Fruit fly (Drosophila melanogaster) whole organism, embryonic: ENCODE results near the gene CG7029.

Source experiments
- Atf-2 ChIP-seq: fragments of 200-800 bp; sonication (Bioruptor generic); optimal IDR thresholded peaks from 2 replicates; lab custom pipeline; 2016; ENCODE audit warnings: missing biosample characterization, missing genetic modification characterization
- Awh ChIP-seq: fragments of 200-800 bp; sonication (Bioruptor generic); IDR thresholded peaks from 2 replicates; pipeline ENCODE4, ENCODE4 v1.3.6; 2022; ENCODE audit warnings: missing biosample characterization, missing genetic modification characterization
- Blimp-1 ChIP-seq: fragments of 200-800 bp; sonication (Bioruptor generic); optimal IDR thresholded peaks from 3 replicates; lab custom pipeline; 2018; ENCODE audit warnings: missing biosample characterization, missing genetic modification characterization, mild to moderate bottlenecking, moderate library complexity, missing genetic modification reagents
- CG11695 ChIP-seq: fragments of 200-800 bp; sonication (Bioruptor generic); IDR thresholded peaks from 3 replicates; pipeline ENCODE4 v1.3.6; 2022; ENCODE audit warnings: missing biosample characterization, missing genetic modification characterization
- CG12071 ChIP-seq: fragments of 200-800 bp; sonication (Bioruptor generic); optimal IDR thresholded peaks from 3 replicates; lab custom pipeline; 2018; ENCODE audit warnings: missing biosample characterization, mild to moderate bottlenecking, missing genetic modification characterization
- CG12299 ChIP-seq: fragments of 200-800 bp; sonication (Bioruptor generic); optimal IDR thresholded peaks from 2 replicates; lab custom pipeline; 2018; ENCODE audit warnings: missing biosample characterization, mild to moderate bottlenecking, missing genetic modification characterization
- CG12942 ChIP-seq: fragments of 200-800 bp; sonication (Bioruptor generic); optimal IDR thresholded peaks from 3 replicates; lab custom pipeline; 2016; ENCODE audit warnings: missing biosample characterization, missing genetic modification characterization
- CG14014 ChIP-seq: fragments of 200-800 bp; sonication (Bioruptor generic); IDR thresholded peaks from 2 replicates; pipeline ENCODE4 v1.3.6; 2022; ENCODE audit warnings: missing biosample characterization, missing genetic modification characterization
- CG2129 ChIP-seq: fragments of 200-800 bp; sonication (Bioruptor generic); IDR thresholded peaks from 2 replicates; pipeline ENCODE4 v1.3.6; 2022; ENCODE audit warnings: missing biosample characterization, missing genetic modification characterization; ENCODE audit not compliant: partially characterized antibody
- CG2712 ChIP-seq: fragments of 200-800 bp; optimal IDR thresholded peaks from 3 replicates; lab custom pipeline; 2019; ENCODE audit warnings: missing biosample characterization, mild to moderate bottlenecking, missing genetic modification characterization, moderate library complexity
- CG32532 ChIP-seq: fragments of 200-800 bp; sonication (Bioruptor generic); IDR thresholded peaks from 2 replicates; pipeline ENCODE4 v1.3.6; 2022; ENCODE audit warnings: missing biosample characterization, missing genetic modification characterization
- CG34422 ChIP-seq: fragments of 200-800 bp; sonication (Bioruptor generic); IDR thresholded peaks from 3 replicates; pipeline ENCODE4 v1.3.6; 2022; ENCODE audit warnings: missing biosample characterization, missing genetic modification characterization
- CG4730 ChIP-seq: fragments of 200-800 bp; sonication (Bioruptor generic); IDR thresholded peaks from 2 replicates; pipeline ENCODE4 v1.3.6; 2022; ENCODE audit warnings: missing biosample characterization, missing genetic modification characterization
- CG8924 ChIP-seq: fragments of 200-800 bp; optimal IDR thresholded peaks from 3 replicates; lab custom pipeline; 2019; ENCODE audit warnings: missing biosample characterization, mild to moderate bottlenecking, missing genetic modification characterization, moderate library complexity
- CTCF ChIP-seq: fragments of 200-800 bp; sonication (Bioruptor generic); optimal IDR thresholded peaks from 2 replicates; lab custom pipeline; 2017; ENCODE audit warnings: missing biosample characterization, mild to moderate bottlenecking, missing genetic modification characterization, moderate library complexity
- CoRest ChIP-seq: fragments of 200-800 bp; sonication (Bioruptor generic); optimal IDR thresholded peaks from 3 replicates; lab custom pipeline; 2018; ENCODE audit warnings: missing biosample characterization, mild to moderate bottlenecking, missing genetic modification characterization, moderate library complexity
- D19A ChIP-seq: fragments of 200-800 bp; optimal IDR thresholded peaks from 3 replicates; lab custom pipeline; 2019; ENCODE audit warnings: missing biosample characterization, mild to moderate bottlenecking, missing genetic modification characterization, moderate library complexity
- E2f1 ChIP-seq: fragments of 200-800 bp; sonication (Bioruptor generic); IDR thresholded peaks from 2 replicates; pipeline ENCODE4 v1.3.6; 2022; ENCODE audit warnings: missing biosample characterization, missing genetic modification characterization
- Ets65A ChIP-seq: fragments of 200-800 bp; sonication (Bioruptor generic); peaks from one replicate; lab custom pipeline; 2016; ENCODE audit warnings: missing biosample characterization, missing genetic modification characterization
- Gsc ChIP-seq: fragments of 200-800 bp; sonication (Bioruptor generic); IDR thresholded peaks from 2 replicates; pipeline ENCODE4 v1.3.6; 2022; ENCODE audit warnings: missing biosample characterization, missing genetic modification characterization
- HLH3B ChIP-seq: fragments of 200-800 bp; sonication (Bioruptor generic); IDR thresholded peaks from 2 replicates; pipeline ENCODE4 v1.3.6; 2022; ENCODE audit warnings: missing biosample characterization, missing genetic modification characterization
- Hmr ChIP-seq: fragments of 200-800 bp; sonication (Bioruptor generic); optimal IDR thresholded peaks from 3 replicates; lab custom pipeline; 2017; ENCODE audit warnings: mild to moderate bottlenecking, missing biosample characterization, missing genetic modification reagents, missing genetic modification characterization
- Hmx ChIP-seq: fragments of 200-800 bp; sonication (Bioruptor generic); optimal IDR thresholded peaks from 2 replicates; lab custom pipeline; 2016; ENCODE audit warnings: missing biosample characterization, missing genetic modification characterization
- Hr39 ChIP-seq: fragments of >200 bp; optimal IDR thresholded peaks from 2 replicates; lab custom pipeline; 2017
- MESR4 ChIP-seq: fragments of 200-800 bp; sonication (Bioruptor generic); optimal IDR thresholded peaks from 2 replicates; lab custom pipeline; 2018; ENCODE audit warnings: missing biosample characterization, mild to moderate bottlenecking, missing genetic modification characterization, moderate library complexity
- Ptx1 ChIP-seq: fragments of 200-800 bp; sonication (Bioruptor generic); IDR thresholded peaks from 2 replicates; pipeline ENCODE4 v1.3.6; 2022; ENCODE audit warnings: missing biosample characterization, missing genetic modification characterization
- Sox102F ChIP-seq: fragments of 200-800 bp; sonication (Bioruptor generic); optimal IDR thresholded peaks from 2 replicates; lab custom pipeline; 2018; ENCODE audit warnings: missing biosample characterization, mild to moderate bottlenecking, missing genetic modification characterization, moderate library complexity
- Sry-δ ChIP-seq: fragments of 200-800 bp; sonication (Bioruptor generic); optimal IDR thresholded peaks from 2 replicates; lab custom pipeline; 2016; ENCODE audit warnings: missing biosample characterization, missing genetic modification characterization
- TFAM ChIP-seq: fragments of 200-800 bp; sonication (Bioruptor generic); optimal IDR thresholded peaks from 2 replicates; lab custom pipeline; 2017; ENCODE audit warnings: missing biosample characterization, missing genetic modification characterization, inconsistent platforms
- Xrp1 ChIP-seq: fragments of 200-800 bp; sonication (Bioruptor generic); IDR thresholded peaks from 2 replicates; pipeline ENCODE4 v1.3.6; 2022; ENCODE audit warnings: missing biosample characterization, missing genetic modification characterization
- ara ChIP-seq: fragments of 200-800 bp; sonication (Bioruptor generic); IDR thresholded peaks from 2 replicates; pipeline ENCODE4 v1.3.6; 2022; ENCODE audit warnings: missing biosample characterization, missing genetic modification characterization
- bigmax ChIP-seq: fragments of 200-800 bp; sonication (Bioruptor generic); optimal IDR thresholded peaks from 2 replicates; lab custom pipeline; 2018; ENCODE audit warnings: missing biosample characterization, mild to moderate bottlenecking, missing genetic modification characterization
- crol ChIP-seq: fragments of 200-800 bp; sonication (Bioruptor generic); IDR thresholded peaks from 2 replicates; pipeline ENCODE4 v1.3.6; 2022; ENCODE audit warnings: missing biosample characterization, missing genetic modification characterization
- dmrt11E ChIP-seq: fragments of 200-800 bp; sonication (Bioruptor generic); optimal IDR thresholded peaks from 3 replicates; lab custom pipeline; 2018; ENCODE audit warnings: missing biosample characterization, mild to moderate bottlenecking, missing genetic modification characterization, moderate library complexity
- dmrt99B ChIP-seq: fragments of 200-800 bp; sonication (Bioruptor generic); optimal IDR thresholded peaks from 2 replicates; lab custom pipeline; 2018; ENCODE audit warnings: missing biosample characterization, mild to moderate bottlenecking, missing genetic modification characterization, moderate library complexity
- fd3F ChIP-seq: fragments of 200-800 bp; sonication (Bioruptor generic); optimal IDR thresholded peaks from 2 replicates; lab custom pipeline; 2018; ENCODE audit warnings: missing biosample characterization, mild to moderate bottlenecking, missing genetic modification characterization, moderate library complexity
- fd96Cb ChIP-seq: fragments of 200-800 bp; sonication (Bioruptor generic); optimal IDR thresholded peaks from 2 replicates; lab custom pipeline; 2018; ENCODE audit warnings: missing biosample characterization, mild to moderate bottlenecking, missing genetic modification characterization, moderate library complexity
- fru ChIP-seq: fragments of >200 bp; optimal IDR thresholded peaks from 2 replicates; lab custom pipeline; 2017
- lmd ChIP-seq: fragments of 200-800 bp; sonication (Bioruptor generic); IDR thresholded peaks from 2 replicates; pipeline ENCODE4 v1.3.6; 2022; ENCODE audit warnings: missing biosample characterization, missing genetic modification characterization
- nmo ChIP-seq: fragments of 200-800 bp; sonication (Bioruptor generic); optimal IDR thresholded peaks from 2 replicates; lab custom pipeline; 2018; ENCODE audit warnings: missing biosample characterization, mild to moderate bottlenecking, missing genetic modification characterization, moderate library complexity
- peb ChIP-seq: fragments of 200-800 bp; sonication (Bioruptor generic); IDR thresholded peaks from 2 replicates; pipeline ENCODE4 v1.3.6; 2022; ENCODE audit warnings: missing biosample characterization, missing genetic modification characterization
- salm ChIP-seq: fragments of 200-800 bp; sonication (Bioruptor generic); optimal IDR thresholded peaks from 2 replicates; lab custom pipeline; 2018; ENCODE audit warnings: missing biosample characterization, mild to moderate bottlenecking, missing genetic modification characterization
- sc ChIP-seq, 3 experiments: fragments of >200 bp in 2 of 3; fragments of 200-800 bp in 1 of 3; sonication (Bioruptor generic) in 1 of 3; optimal IDR thresholded peaks; 2 replicates in 2 of 3; 3 replicates in 1 of 3; lab custom pipeline; 2017; ENCODE audit warnings: mild to moderate bottlenecking in 1 of 3, missing biosample characterization in 1 of 3, missing genetic modification characterization in 1 of 3, missing genetic modification reagents in 1 of 3
- sens-2 ChIP-seq: fragments of 200-800 bp; sonication (Bioruptor generic); IDR thresholded peaks from 2 replicates; pipeline ENCODE4 v1.3.6; 2022; ENCODE audit warnings: missing biosample characterization, missing genetic modification characterization
- sima ChIP-seq: fragments of 200-800 bp; sonication (Bioruptor generic); optimal IDR thresholded peaks from 2 replicates; lab custom pipeline; 2016; ENCODE audit warnings: missing biosample characterization, missing genetic modification characterization
- sug ChIP-seq: fragments of 200-800 bp; optimal IDR thresholded peaks from 2 replicates; lab custom pipeline; 2019; ENCODE audit warnings: missing biosample characterization, mild to moderate bottlenecking, missing genetic modification characterization, moderate library complexity
- unpg ChIP-seq: fragments of 200-800 bp; sonication (Bioruptor generic); optimal IDR thresholded peaks from 3 replicates; lab custom pipeline; 2018; ENCODE audit warnings: missing biosample characterization, mild to moderate bottlenecking, missing genetic modification characterization, moderate library complexity
- zen ChIP-seq: fragments of 200-800 bp; sonication (Bioruptor generic); optimal IDR thresholded peaks from 3 replicates; lab custom pipeline; 2018; ENCODE audit warnings: missing biosample characterization, mild to moderate bottlenecking, missing genetic modification characterization, moderate library complexity
- zfh2 ChIP-seq: fragments of 200-800 bp; sonication (Bioruptor generic); optimal IDR thresholded peaks from 2 replicates; lab custom pipeline; 2016; ENCODE audit warnings: missing biosample characterization, missing genetic modification characterization

CG7029 gene

dm6 chr3R:22816078-22816436 is 65.4 kb downstream of the CG7029 start, which contains the start of gene CG13840:
TSS of gene CG13840 (minus strand) at chr3R:22816178.
- TF ChIP-seq nmo = no peak
- TF ChIP-seq Hr39 (lab: Kevin White, UChicago) = no peak
- peak; percentile 31 for TF ChIP-seq Ets65A

- no peak for TF ChIP-seq crol (GFP tag; lab: Robert Waterston, UW)
- no peak for TF ChIP-seq CG12942 (GFP tag; lab: Kevin White, UChicago)
- TF ChIP-seq sug = no peak
- TF ChIP-seq HLH3B (GFP tag; lab: Robert Waterston, UW) = 0 out of 2 replicates have a peak, but pooled peaks have one; percentile 46
- TF ChIP-seq Atf-2 (GFP tag; lab: Kevin White, UChicago) = no peak
- no peak for TF ChIP-seq Hmr (GFP tag; lab: Kevin White, UChicago)
- no peak for TF ChIP-seq CG8924
- TF ChIP-seq fru (lab: Kevin White, UChicago) = no peak
- TF ChIP-seq zen (tag; lab: Kevin White, UChicago) = peak; percentile 42
- TF ChIP-seq MESR4 (GFP tag; lab: Kevin White, UChicago) = no peak
- TF ChIP-seq ara (GFP tag; lab: Robert Waterston, UW) = peak; percentile 62; the same call in 1 of the 2 replicates
- no peak for TF ChIP-seq CTCF
- TF ChIP-seq peb = peak; percentile 38; the same call in 1 of the 2 replicates
- TF ChIP-seq sima (GFP tag; lab: Kevin White, UChicago) = no peak
- no peak for TF ChIP-seq CG2129
- 0 out of 2 replicates have a peak, but pooled peaks have one; percentile 41 for TF ChIP-seq E2f1 (GFP tag; lab: Robert Waterston, UW)
- TF ChIP-seq CG12299 = no peak
- TF ChIP-seq CG34422 (GFP tag; lab: Robert Waterston, UW) = no peak
- peak; percentile 46 for TF ChIP-seq Blimp-1
- 0 out of 3 replicates have a peak, but pooled peaks have one; percentile 16 for TF ChIP-seq CG11695
- no peak for TF ChIP-seq zfh2 (GFP tag; lab: Kevin White, UChicago)
- no peak for TF ChIP-seq CoRest (tag; lab: Kevin White, UChicago)
- TF ChIP-seq dmrt99B (tag; lab: Kevin White, UChicago) = peak; percentile 26
- no peak for TF ChIP-seq CG2712
- TF ChIP-seq sens-2 (GFP tag; lab: Robert Waterston, UW) = 0 out of 2 replicates have a peak, but pooled peaks have one; percentile 5
- no peak for TF ChIP-seq CG14014 (GFP tag; lab: Robert Waterston, UW)
- no peak for TF ChIP-seq D19A
- no peak for TF ChIP-seq CG4730 (GFP tag; lab: Robert Waterston, UW)
- no peak for TF ChIP-seq bigmax (GFP tag; lab: Kevin White, UChicago)
- no peak for TF ChIP-seq Sry-δ (GFP tag; lab: Kevin White, UChicago)
- TF ChIP-seq dmrt11E (tag; lab: Kevin White, UChicago) = peak; percentile 31
- TF ChIP-seq fd96Cb (tag; lab: Kevin White, UChicago) = peak; percentile 22
- TF ChIP-seq fd3F (GFP tag; lab: Kevin White, UChicago) = no peak
- TF ChIP-seq salm (tag; lab: Kevin White, UChicago) = no peak
- peak; percentile 13 for TF ChIP-seq Sox102F (GFP tag; lab: Kevin White, UChicago)
- TF ChIP-seq Ptx1 (GFP tag; lab: Robert Waterston, UW) = 0 out of 2 replicates have a peak, but pooled peaks have one; percentile 12
- peak; percentile 72; the same call in 1 of the 2 replicates for TF ChIP-seq Xrp1 (GFP tag; lab: Robert Waterston, UW)
- TF ChIP-seq CG32532 (GFP tag; lab: Robert Waterston, UW) = no peak
- no peak for TF ChIP-seq sc (optimal IDR thresholded peaks at IDR 0.05; lab: Kevin White, UChicago)
- no peak for TF ChIP-seq sc (GFP tag; optimal IDR thresholded peaks at IDR 0.05; lab: Kevin White, UChicago)
- TF ChIP-seq lmd (GFP tag; lab: Robert Waterston, UW) = peak; percentile 31; the same call in 1 of the 2 replicates
- TF ChIP-seq Awh (GFP tag; lab: Robert Waterston, UW) = no peak
- no peak for TF ChIP-seq TFAM (GFP tag; lab: Kevin White, UChicago)
- no peak for TF ChIP-seq Hmx (GFP tag; lab: Kevin White, UChicago)
- TF ChIP-seq CG12071 (GFP tag; lab: Kevin White, UChicago) = no peak
- TF ChIP-seq Gsc (GFP tag; lab: Robert Waterston, UW) = no peak
- peak; percentile 33 for TF ChIP-seq unpg (GFP tag; lab: Kevin White, UChicago)
Measured at dm6 chr3R:22816437-22817173, 65.9 kb downstream of the CG7029 start.
